Worm (Caenorhabditis elegans): ENCODE data around the gene F38B2.3.

DNA sequence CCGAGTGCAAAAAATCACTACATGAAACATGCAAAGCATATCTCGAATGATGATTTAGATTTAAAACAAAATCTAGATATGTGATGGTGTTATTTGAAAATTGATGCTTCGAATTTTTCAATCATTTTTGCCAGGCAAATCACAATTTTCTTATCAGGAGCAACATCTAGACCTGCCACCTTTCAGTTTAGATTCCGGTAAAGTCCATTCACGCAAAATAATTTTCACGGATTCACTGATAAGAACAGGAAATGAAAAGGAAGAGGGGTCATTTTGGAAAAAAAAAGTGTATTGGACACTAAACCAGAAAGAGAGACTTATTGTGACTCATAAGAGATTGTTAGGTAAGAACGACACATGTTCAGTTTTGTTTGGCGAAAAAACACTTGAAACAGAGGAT is 34.2 kb downstream of the F38B2.3 start:
- TF ChIP-seq him-1 (tag; optimal IDR thresholded peaks at IDR 0.05), result no peak
- no peak for TF ChIP-seq dao-5 (tag; optimal IDR thresholded peaks at IDR 0.05)

Data from whole organism, L4/young adult.